Fruit fly (Drosophila melanogaster): ENCODE data around the gene CG14518.

Gene CG14518

dm6 chr3R:29032542-29032941, 7.8 kb downstream of the CG14518 start, which contains the start of gene Ssl2:
Ssl2 (minus strand) TSS chr3R:29032642.
- TF ChIP-seq psq (optimal IDR thresholded peaks at IDR 0.05) (no peak), Myc (optimal IDR thresholded peaks at IDR 0.05) (no peak), ttk (optimal IDR thresholded peaks at IDR 0.05) (no peak)

- TF ChIP-seq Sin3A (optimal IDR thresholded peaks at IDR 0.05), result no peak
- no peak for TF ChIP-seq ttk (optimal IDR thresholded peaks at IDR 0.05)
- TF ChIP-seq Myc (optimal IDR thresholded peaks at IDR 0.05), result no peak
- no peak for TF ChIP-seq psq (optimal IDR thresholded peaks at IDR 0.05)
- TF ChIP-seq insv (optimal IDR thresholded peaks at IDR 0.05), result no peak
- no peak for TF ChIP-seq h (optimal IDR thresholded peaks at IDR 0.05)
Observed at dm6 chr3R:29033909-29034629, 9.3 kb downstream of the CG14518 start, which contains the start of the genes beta4GalNAcTB and Cpsf100. beta4GalNAcTB (minus strand) TSS chr3R:29034008. Cpsf100 (plus strand) TSS chr3R:29034573.

dm6 chr3R:29038960-29039581, 14.3 kb downstream of the CG14518 start, which contains the start of the genes Slu7 and Pkc98E:
Slu7 (minus strand) TSS chr3R:29039071.
Pkc98E (plus strand) TSS chr3R:29039156.
- TF ChIP-seq ttk (optimal IDR thresholded peaks at IDR 0.05) (no peak), insv (optimal IDR thresholded peaks at IDR 0.05) (peak; percentile 69)

- TF ChIP-seq Sin3A (optimal IDR thresholded peaks at IDR 0.05) (no peak), insv (optimal IDR thresholded peaks at IDR 0.05) (no peak), h (optimal IDR thresholded peaks at IDR 0.05) (no peak), psq (optimal IDR thresholded peaks at IDR 0.05) (no peak), ttk (optimal IDR thresholded peaks at IDR 0.05) (no peak), Myc (optimal IDR thresholded peaks at IDR 0.05) (no peak)
Observed at dm6 chr3R:29039704-29040430, 15.1 kb downstream of the CG14518 start.

- no peak for TF ChIP-seq psq (optimal IDR thresholded peaks at IDR 0.05)
- TF ChIP-seq h (optimal IDR thresholded peaks at IDR 0.05), result no peak
- no peak for TF ChIP-seq insv (optimal IDR thresholded peaks at IDR 0.05)
- TF ChIP-seq Myc (optimal IDR thresholded peaks at IDR 0.05), result no peak
- no peak for TF ChIP-seq Sin3A (optimal IDR thresholded peaks at IDR 0.05)
- TF ChIP-seq ttk (optimal IDR thresholded peaks at IDR 0.05), result no peak
Observed at dm6 chr3R:29040526-29041195, 15.9 kb downstream of the CG14518 start.

- TF ChIP-seq Myc (optimal IDR thresholded peaks at IDR 0.05), result no peak
- TF ChIP-seq psq (optimal IDR thresholded peaks at IDR 0.05), result no peak
- TF ChIP-seq Sin3A (optimal IDR thresholded peaks at IDR 0.05), result no peak
- no peak for TF ChIP-seq insv (optimal IDR thresholded peaks at IDR 0.05)
- TF ChIP-seq h (optimal IDR thresholded peaks at IDR 0.05), result no peak
- TF ChIP-seq ttk (optimal IDR thresholded peaks at IDR 0.05), result no peak
Observed at dm6 chr3R:29049055-29049722, 24.4 kb downstream of the CG14518 start, which contains the start of gene CG11837. CG11837 (plus strand) TSS chr3R:29049493.

- TF ChIP-seq h (optimal IDR thresholded peaks at IDR 0.05) (no peak), insv (optimal IDR thresholded peaks at IDR 0.05) (no peak), psq (optimal IDR thresholded peaks at IDR 0.05) (no peak), Sin3A (optimal IDR thresholded peaks at IDR 0.05) (no peak), ttk (optimal IDR thresholded peaks at IDR 0.05) (no peak), Myc (optimal IDR thresholded peaks at IDR 0.05) (no peak)
Observed at dm6 chr3R:29050756-29051155, 26.0 kb downstream of the CG14518 start, which contains the start of gene CG11841. CG11841 (plus strand) TSS chr3R:29051056.

- no peak for TF ChIP-seq insv (optimal IDR thresholded peaks at IDR 0.05)
- no peak for TF ChIP-seq ttk (optimal IDR thresholded peaks at IDR 0.05)
Observed at dm6 chr3R:29052380-29052779, 27.6 kb downstream of the CG14518 start, which contains the start of gene CG11842. CG11842 (plus strand) TSS chr3R:29052680.

- TF ChIP-seq Sin3A (optimal IDR thresholded peaks at IDR 0.05) (no peak), psq (optimal IDR thresholded peaks at IDR 0.05) (no peak), Myc (optimal IDR thresholded peaks at IDR 0.05) (no peak), insv (optimal IDR thresholded peaks at IDR 0.05) (no peak), ttk (optimal IDR thresholded peaks at IDR 0.05) (no peak), h (optimal IDR thresholded peaks at IDR 0.05) (no peak)
Observed at dm6 chr3R:29054047-29054446, 29.3 kb downstream of the CG14518 start, which contains the start of gene CG11843. CG11843 (plus strand) TSS chr3R:29054347.

- TF ChIP-seq h (optimal IDR thresholded peaks at IDR 0.05), result no peak
- TF ChIP-seq Myc (optimal IDR thresholded peaks at IDR 0.05), result no peak
- no peak for TF ChIP-seq psq (optimal IDR thresholded peaks at IDR 0.05)
- TF ChIP-seq Sin3A (optimal IDR thresholded peaks at IDR 0.05), result no peak
- no peak for TF ChIP-seq insv (optimal IDR thresholded peaks at IDR 0.05)
- no peak for TF ChIP-seq ttk (optimal IDR thresholded peaks at IDR 0.05)
Observed at dm6 chr3R:29055710-29056109, 30.9 kb downstream of the CG14518 start, which contains the start of gene Sirt7. Sirt7 (plus strand) TSS chr3R:29055927.

- TF ChIP-seq psq (optimal IDR thresholded peaks at IDR 0.05) (no peak), Myc (optimal IDR thresholded peaks at IDR 0.05) (no peak), h (optimal IDR thresholded peaks at IDR 0.05) (no peak), Sin3A (optimal IDR thresholded peaks at IDR 0.05) (no peak), ttk (optimal IDR thresholded peaks at IDR 0.05) (no peak), insv (optimal IDR thresholded peaks at IDR 0.05) (no peak)
Observed at dm6 chr3R:29059385-29059784, 34.6 kb downstream of the CG14518 start.
